Worm (Caenorhabditis elegans): ENCODE data around the gene coq-2.

- TF ChIP-seq rnt-1 (tag; optimal IDR thresholded peaks at IDR 0.05) (peak; percentile 52), ama-1 (optimal IDR thresholded peaks at IDR 0.05) (no peak), snpc-4 (tag; optimal IDR thresholded peaks at IDR 0.05) (no peak), mep-1 (tag; optimal IDR thresholded peaks at IDR 0.05) (no peak), vab-15 (tag; optimal IDR thresholded peaks at IDR 0.05) (no peak), nhr-77 (tag; optimal IDR thresholded peaks at IDR 0.05) (no peak), hlh-17 (GFP tag; optimal IDR thresholded peaks at IDR 0.05; ENCODE audit: borderline replicate concordance) (no peak), nhr-28 (tag; optimal IDR thresholded peaks at IDR 0.05) (no peak), nhr-11 (tag; optimal IDR thresholded peaks at IDR 0.05) (no peak)
These were observed 31.3 kb upstream of the coq-2 start for ce11 chrIII:6904468-6904867.

Measured in whole organism, L1 larva.